Worm (Caenorhabditis elegans) whole organism, young adult: Measurements from ENCODE around the gene cul-5.

ENCODE experiments used
- B0336.3 ChIP-seq: fragments of 200-800 bp; sonication (Bioruptor generic); IDR thresholded peaks from 2 replicates; pipeline ENCODE4 v1.3.6; 2022; ENCODE audit warnings: missing genetic modification characterization, missing compliant biosample characterization
- C17E4.6 ChIP-seq: fragments of 200-800 bp; sonication (Bioruptor generic); IDR thresholded peaks from 2 replicates; pipeline ENCODE4 v1.3.6; 2022; ENCODE audit warnings: missing genetic modification reagents, missing genetic modification characterization, missing compliant biosample characterization
- D2030.7 ChIP-seq: fragments of 200-800 bp; sonication (Bioruptor generic); IDR thresholded peaks from 2 replicates; pipeline ENCODE4 v1.3.6; 2022; ENCODE audit warnings: missing genetic modification reagents, missing genetic modification characterization, missing compliant biosample characterization
- F23B12.7 ChIP-seq: sonication (generic microtip); optimal IDR thresholded peaks from 2 replicates; lab custom pipeline; 2017; ENCODE audit warnings: missing genetic modification characterization, mild to moderate bottlenecking, missing compliant biosample characterization, antibody characterized with exemption, moderate library complexity; ENCODE audit not compliant: insufficient read depth
- F33H1.4 ChIP-seq: fragments of 200-800 bp; sonication (Bioruptor generic); IDR thresholded peaks from 2 replicates; pipeline ENCODE4 v1.3.6; 2022; ENCODE audit warnings: missing genetic modification reagents, missing genetic modification characterization, missing compliant biosample characterization
- F52B5.7 ChIP-seq: sonication (generic microtip); optimal IDR thresholded peaks from 2 replicates; lab custom pipeline; 2016; ENCODE audit warnings: mild to moderate bottlenecking, missing genetic modification characterization, missing compliant biosample characterization
- F57A8.1 ChIP-seq: fragments of 200-800 bp; sonication (Bioruptor generic); optimal IDR thresholded peaks from 2 replicates; lab custom pipeline; 2018; ENCODE audit warnings: mild to moderate bottlenecking, missing genetic modification characterization, moderate library complexity, missing compliant biosample characterization
- T07F8.4 ChIP-seq: sonication (generic microtip); optimal IDR thresholded peaks from 2 replicates; lab custom pipeline; 2016; ENCODE audit warnings: mild to moderate bottlenecking, missing genetic modification characterization, moderate library complexity, missing compliant biosample characterization
- Y67H2A.10 ChIP-seq: fragments of 200-800 bp; sonication (Bioruptor generic); conservative IDR thresholded peaks from 2 replicates; pipeline ENCODE4 v1.3.6; 2022; ENCODE audit warnings: missing genetic modification reagents, missing genetic modification characterization, missing compliant biosample characterization
- Y79H2A.3 ChIP-seq: fragments of 200-800 bp; sonication (Bioruptor generic); conservative IDR thresholded peaks from 2 replicates; pipeline ENCODE4 v1.3.6; 2022; ENCODE audit warnings: missing genetic modification reagents, missing genetic modification characterization, missing compliant biosample characterization
- Y95B8A.8 ChIP-seq: fragments of 200-800 bp; sonication (Bioruptor generic); IDR thresholded peaks from 2 replicates; pipeline ENCODE4 v1.3.6; 2022; ENCODE audit warnings: missing genetic modification reagents, missing genetic modification characterization, missing compliant biosample characterization
- ama-1 ChIP-seq, 3 experiments: fragments of 150-350 bp in 1 of 3; sonication (generic microtip) in 2 of 3; optimal IDR thresholded peaks; 2 replicates each; lab custom pipeline; 2014 to 2018; ENCODE audit warnings: missing biosample characterization in 2 of 3, missing genetic modification characterization in 2 of 3, missing genetic modification reagents in 2 of 3
- aptf-2 ChIP-seq: fragments of 200-800 bp; sonication (Bioruptor generic); conservative IDR thresholded peaks from 2 replicates; pipeline ENCODE4 v1.3.6; 2022; ENCODE audit warnings: missing genetic modification reagents, missing genetic modification characterization, missing compliant biosample characterization
- athp-1 ChIP-seq: sonication (generic microtip); optimal IDR thresholded peaks from 2 replicates; lab custom pipeline; 2017; ENCODE audit warnings: mild to moderate bottlenecking, missing genetic modification characterization, missing compliant biosample characterization
- ceh-100 ChIP-seq: fragments of 200-800 bp; sonication (Bioruptor generic); IDR thresholded peaks from 2 replicates; pipeline ENCODE4 v1.3.6; 2022; ENCODE audit warnings: missing genetic modification reagents, missing genetic modification characterization, missing compliant biosample characterization
- ceh-27 ChIP-seq: fragments of 200-800 bp; sonication (Bioruptor generic); optimal IDR thresholded peaks from 2 replicates; lab custom pipeline; 2018; ENCODE audit warnings: mild to moderate bottlenecking, missing genetic modification characterization, moderate library complexity, missing compliant biosample characterization
- ceh-91 ChIP-seq: fragments of 200-800 bp; sonication (Bioruptor generic); IDR thresholded peaks from 2 replicates; pipeline ENCODE4 v1.3.6; 2022; ENCODE audit warnings: missing genetic modification reagents, missing genetic modification characterization, missing compliant biosample characterization
- die-1 ChIP-seq: sonication (generic microtip); optimal IDR thresholded peaks from 2 replicates; lab custom pipeline; 2016; ENCODE audit warnings: missing genotype, mild to moderate bottlenecking, missing genetic modification characterization, missing compliant biosample characterization
- dox-1 ChIP-seq: fragments of 200-800 bp; sonication (Bioruptor generic); IDR thresholded peaks from 2 replicates; pipeline ENCODE4 v1.3.6; 2022; ENCODE audit warnings: missing genetic modification reagents, missing genetic modification characterization, missing compliant biosample characterization
- efl-1 ChIP-seq: fragments of 150-350 bp; optimal IDR thresholded peaks from 2 replicates; lab custom pipeline; 2014; ENCODE audit warnings: missing biosample characterization, missing genetic modification reagents, missing genetic modification characterization
- egl-18 ChIP-seq: fragments of 200-800 bp; sonication (Bioruptor generic); IDR thresholded peaks from 2 replicates; pipeline ENCODE4 v1.3.6; 2022; ENCODE audit warnings: missing genetic modification reagents, missing genetic modification characterization, missing compliant biosample characterization
- fkh-3 ChIP-seq: sonication (generic microtip); optimal IDR thresholded peaks from 2 replicates; lab custom pipeline; 2016; ENCODE audit warnings: mild to moderate bottlenecking, missing genetic modification characterization, missing compliant biosample characterization
- hlh-26 ChIP-seq: fragments of 200-800 bp; sonication (Bioruptor generic); conservative IDR thresholded peaks from 2 replicates; pipeline ENCODE4 v1.3.6; 2022; ENCODE audit warnings: missing genetic modification reagents, missing genetic modification characterization, missing compliant biosample characterization
- hmg-20 ChIP-seq: fragments of 200-800 bp; sonication (Bioruptor generic); IDR thresholded peaks from 2 replicates; pipeline ENCODE4 v1.3.6; 2022; ENCODE audit warnings: missing genetic modification reagents, missing genetic modification characterization, missing compliant biosample characterization
- hrde-1 ChIP-seq: sonication (generic microtip); optimal IDR thresholded peaks from 2 replicates; lab custom pipeline; 2016; ENCODE audit warnings: missing genetic modification characterization, mild to moderate bottlenecking, missing compliant biosample characterization, moderate library complexity, missing genotype, missing genetic modification reagents, borderline replicate concordance
- lin-35 ChIP-seq, 3 experiments: fragments of 150-350 bp in 2 of 3; sonication (generic microtip) in 1 of 3; optimal IDR thresholded peaks; 2 replicates each; lab custom pipeline; 2014 to 2018; ENCODE audit warnings: missing biosample characterization in 3 of 3, missing genetic modification characterization in 3 of 3, missing genetic modification reagents in 3 of 3
- lin-40 ChIP-seq: sonication (generic microtip); optimal IDR thresholded peaks from 2 replicates; lab custom pipeline; 2016; ENCODE audit warnings: missing genetic modification characterization, mild to moderate bottlenecking, missing compliant biosample characterization, missing genotype, missing genetic modification reagents
- lsl-1 ChIP-seq: fragments of 200-800 bp; sonication (Bioruptor generic); optimal IDR thresholded peaks from 2 replicates; lab custom pipeline; 2018; ENCODE audit warnings: mild to moderate bottlenecking, missing genetic modification characterization, moderate library complexity, missing compliant biosample characterization
- madf-8 ChIP-seq: fragments of 200-800 bp; sonication (Bioruptor generic); conservative IDR thresholded peaks from 2 replicates; pipeline ENCODE4 v1.3.6; 2022; ENCODE audit warnings: missing genetic modification reagents, missing genetic modification characterization, missing compliant biosample characterization
- pha-4 ChIP-seq: fragments of 150-350 bp; sonication (generic microtip); optimal IDR thresholded peaks from 2 replicates; lab custom pipeline; 2014; ENCODE audit warnings: missing biosample characterization, missing genetic modification reagents, missing genetic modification characterization
- sdz-38 ChIP-seq: sonication (generic microtip); optimal IDR thresholded peaks from 2 replicates; lab custom pipeline; 2016; ENCODE audit warnings: missing genotype, missing genetic modification characterization, missing compliant biosample characterization
- sea-2 ChIP-seq: fragments of 200-800 bp; sonication (Bioruptor generic); IDR thresholded peaks from 2 replicates; pipeline ENCODE4 v1.3.6; 2022; ENCODE audit warnings: missing genetic modification characterization, missing compliant biosample characterization
- tlf-1 ChIP-seq: fragments of 200-800 bp; sonication (Bioruptor generic); optimal IDR thresholded peaks from 2 replicates; lab custom pipeline; 2018; ENCODE audit warnings: mild to moderate bottlenecking, missing genetic modification characterization, missing compliant biosample characterization
- unc-130 ChIP-seq: sonication (generic microtip); optimal IDR thresholded peaks from 2 replicates; lab custom pipeline; 2016; ENCODE audit warnings: missing genetic modification reagents, missing genetic modification characterization, missing compliant biosample characterization
- unc-62 ChIP-seq: fragments of 150-350 bp; optimal IDR thresholded peaks from 2 replicates; lab custom pipeline; 2014; ENCODE audit warnings: missing biosample characterization, missing genetic modification reagents, missing genetic modification characterization
- zfh-2 ChIP-seq: fragments of 200-800 bp; sonication (Bioruptor generic); conservative IDR thresholded peaks from 2 replicates; pipeline ENCODE4 v1.3.6; 2022; ENCODE audit warnings: missing genetic modification reagents, missing genetic modification characterization, missing compliant biosample characterization
- ztf-18 ChIP-seq: sonication (generic microtip); optimal IDR thresholded peaks from 2 replicates; lab custom pipeline; 2016; ENCODE audit warnings: missing genotype, mild to moderate bottlenecking, missing genetic modification characterization, missing compliant biosample characterization
- ztf-25 ChIP-seq: fragments of 200-800 bp; sonication (Bioruptor generic); IDR thresholded peaks from 2 replicates; pipeline ENCODE4 v1.3.6; 2022; ENCODE audit warnings: missing genetic modification reagents, missing genetic modification characterization, missing compliant biosample characterization

cul-5 gene

DNA sequence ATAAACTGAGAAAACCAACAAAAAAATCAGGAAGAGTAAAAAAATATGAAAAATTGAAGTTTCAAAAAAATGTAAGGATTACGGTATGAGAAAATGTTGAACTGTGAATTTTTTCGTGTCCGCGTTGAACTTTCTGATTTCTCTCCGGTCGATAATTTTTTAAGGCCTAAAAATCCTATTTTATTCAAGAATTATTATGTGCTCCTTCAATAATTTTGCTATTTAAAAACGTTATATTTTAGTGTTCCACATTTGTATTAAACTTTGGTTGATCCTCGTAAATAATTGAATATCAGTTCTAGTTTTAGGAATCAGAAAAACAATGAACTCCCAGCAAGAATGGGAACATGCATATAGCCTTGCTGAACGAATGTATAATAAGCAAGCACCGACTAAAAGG, 33.3 kb downstream of the cul-5 start, which contains the start of gene hpo-40:
hpo-40 (plus strand) TSS at position 301 of the 400 bp plus-strand sequence.
- TF ChIP-seq pha-4 (tag; lab: Kevin White, UChicago) (no peak), lin-40 (tag; lab: Kevin White, UChicago) (no peak), efl-1 (GFP tag; lab: Kevin White, UChicago) (no peak), hrde-1 (tag; lab: Kevin White, UChicago) (no peak), lsl-1 (GFP tag; lab: Kevin White, UChicago) (peak; percentile 34)

DNA sequence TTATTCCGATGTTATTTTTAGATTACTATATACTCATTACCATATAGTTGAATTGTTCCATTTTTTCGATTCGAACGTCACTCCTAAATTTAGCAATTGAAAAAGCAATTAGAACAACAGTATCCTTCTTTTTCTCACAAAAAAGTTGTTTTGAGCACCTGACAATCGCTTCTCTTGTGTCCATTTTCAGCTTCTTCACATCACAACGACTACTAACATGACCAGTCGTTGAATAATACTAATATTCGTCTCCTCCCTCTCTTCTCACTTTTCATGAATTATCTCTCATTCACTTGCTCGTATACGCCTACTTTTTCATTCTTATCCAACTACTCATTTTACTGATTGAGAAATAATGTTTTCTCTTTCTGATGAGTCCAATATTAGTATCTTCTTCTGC, 37.4 kb downstream of the cul-5 start, which contains the start of gene ZK856.14:
ZK856.14 (plus strand) TSS at position 301 of the 400 bp plus-strand sequence.
- TF ChIP-seq madf-8 (GFP tag; lab: Robert Waterston, UW): no peak
- TF ChIP-seq ceh-91 (GFP tag; lab: Robert Waterston, UW): no peak
- TF ChIP-seq Y95B8A.8 (GFP tag; lab: Robert Waterston, UW): no peak
- no peak for TF ChIP-seq ztf-18
- TF ChIP-seq sdz-38 (tag; lab: Kevin White, UChicago): no peak
- no peak for TF ChIP-seq hmg-20 (GFP tag; lab: Robert Waterston, UW)
- TF ChIP-seq Y67H2A.10 (GFP tag; lab: Robert Waterston, UW): no peak
- no peak for TF ChIP-seq tlf-1 (GFP tag; lab: Kevin White, UChicago)
- no peak for TF ChIP-seq zfh-2
- TF ChIP-seq F33H1.4 (GFP tag; lab: Robert Waterston, UW): no peak
- no peak for TF ChIP-seq egl-18 (GFP tag; lab: Robert Waterston, UW)
- no peak for TF ChIP-seq unc-62 (GFP tag; lab: Kevin White, UChicago)
- TF ChIP-seq Y79H2A.3 (GFP tag; lab: Robert Waterston, UW): no peak
- no peak for TF ChIP-seq C17E4.6 (GFP tag; lab: Robert Waterston, UW)
- TF ChIP-seq pha-4 (tag; lab: Kevin White, UChicago): no peak
- no peak for TF ChIP-seq lsl-1 (GFP tag; lab: Kevin White, UChicago)
- TF ChIP-seq fkh-3 (tag; lab: Kevin White, UChicago): no peak
- TF ChIP-seq, all 124 proteins: peak for 0

DNA sequence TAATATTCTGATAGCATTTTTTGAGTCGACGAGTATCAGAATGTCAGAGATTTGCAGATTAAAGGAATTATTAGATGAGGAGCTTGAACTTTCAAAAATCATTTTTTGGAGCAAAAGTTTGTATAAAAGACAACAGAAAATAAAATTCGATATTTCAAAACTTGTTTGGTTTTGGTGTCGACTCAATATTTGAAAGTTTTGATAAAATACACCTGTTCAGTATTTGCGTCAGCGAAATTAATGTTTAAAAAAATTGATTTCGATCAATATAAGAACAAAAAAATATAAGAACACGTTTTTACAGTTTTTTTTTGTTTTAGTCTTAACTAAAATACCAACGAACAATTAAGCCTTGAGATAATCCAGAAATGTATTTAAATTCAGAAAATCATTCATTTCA, 41.3 kb downstream of the cul-5 start, which contains the start of gene C12D8.13:
C12D8.13 (minus strand) TSS at position 101 of the 400 bp plus-strand sequence.
- no peak for TF ChIP-seq F57A8.1 (GFP tag; lab: Kevin White, UChicago)
- TF ChIP-seq sea-2 (GFP tag; lab: Robert Waterston, UW): no peak
- no peak for TF ChIP-seq ztf-25 (GFP tag; lab: Robert Waterston, UW)
- TF ChIP-seq lin-35 (GFP tag; optimal IDR thresholded peaks at IDR 0.05; lab: Kevin White, UChicago): no peak
- no peak for TF ChIP-seq F52B5.7 (tag; lab: Kevin White, UChicago)
- no peak for TF ChIP-seq hlh-26
- TF ChIP-seq F23B12.7 (tag; lab: Kevin White, UChicago): no peak
- TF ChIP-seq B0336.3 (GFP tag; lab: Robert Waterston, UW): no peak
- TF ChIP-seq D2030.7 (GFP tag; lab: Robert Waterston, UW): no peak
- TF ChIP-seq athp-1 (tag; lab: Kevin White, UChicago): no peak
- no peak for TF ChIP-seq T07F8.4 (tag; lab: Kevin White, UChicago)
- TF ChIP-seq die-1: no peak
- TF ChIP-seq dox-1 (GFP tag; lab: Robert Waterston, UW): no peak
- TF ChIP-seq ceh-100: no peak
- no peak for TF ChIP-seq aptf-2 (GFP tag; lab: Robert Waterston, UW)
- no peak for TF ChIP-seq ama-1 (optimal IDR thresholded peaks at IDR 0.05; lab: Kevin White, UChicago)
- TF ChIP-seq ama-1 (GFP tag; optimal IDR thresholded peaks at IDR 0.05; lab: Kevin White, UChicago): no peak
- no peak for TF ChIP-seq unc-130 (GFP tag; lab: Kevin White, UChicago)
- TF ChIP-seq ceh-27 (GFP tag; lab: Kevin White, UChicago): no peak
